Fruit fly (Drosophila melanogaster): ENCODE measurements around the gene CG17855.
A peak's percentile ranks its signal among the peaks of the same experiment; 100 is the strongest.

Gene CG17855

dm6 chr2L:9510429-9510828, 29.9 kb upstream of the CG17855 start:
- no peak for TF ChIP-seq Pif1A (GFP tag; optimal IDR thresholded peaks at IDR 0.05)
- TF ChIP-seq D1 (tag; optimal IDR thresholded peaks at IDR 0.05): no peak
- TF ChIP-seq CG32121 (GFP tag; IDR thresholded peaks at IDR 0.05): no peak
- no peak for TF ChIP-seq CG10348 (GFP tag; IDR thresholded peaks at IDR 0.05)
- no peak for TF ChIP-seq CG12605 (GFP tag; IDR thresholded peaks at IDR 0.05)
- TF ChIP-seq CG8301 (tag; optimal IDR thresholded peaks at IDR 0.05): no peak
- no peak for TF ChIP-seq Snoo (tag; optimal IDR thresholded peaks at IDR 0.05)
- no peak for TF ChIP-seq EcR (GFP tag; optimal IDR thresholded peaks at IDR 0.05)
- TF ChIP-seq CG17806 (tag; optimal IDR thresholded peaks at IDR 0.05): no peak
- TF ChIP-seq gl (tag; optimal IDR thresholded peaks at IDR 0.05): no peak
- TF ChIP-seq CG9948 (tag; optimal IDR thresholded peaks at IDR 0.05): no peak
- TF ChIP-seq CG14655 (GFP tag; optimal IDR thresholded peaks at IDR 0.05): no peak
- no peak for TF ChIP-seq CG15710 (tag; optimal IDR thresholded peaks at IDR 0.05)
- TF ChIP-seq CG8159 (tag; optimal IDR thresholded peaks at IDR 0.05): no peak
- TF ChIP-seq fd96Ca (GFP tag; IDR thresholded peaks at IDR 0.05): no peak
- TF ChIP-seq CG4496 (GFP tag; IDR thresholded peaks at IDR 0.05): no peak
- TF ChIP-seq rn (GFP tag; IDR thresholded peaks at IDR 0.05): no peak
- no peak for TF ChIP-seq Ets98B (GFP tag; IDR thresholded peaks at IDR 0.05)
- TF ChIP-seq CG13204 (GFP tag; optimal IDR thresholded peaks at IDR 0.05): no peak
- no peak for TF ChIP-seq CG34367 (tag; optimal IDR thresholded peaks at IDR 0.05)

- TF ChIP-seq EcR (GFP tag; optimal IDR thresholded peaks at IDR 0.05) (peak; percentile 45), Ets98B (GFP tag; IDR thresholded peaks at IDR 0.05) (no peak), D1 (tag; optimal IDR thresholded peaks at IDR 0.05) (no peak), CG13204 (GFP tag; optimal IDR thresholded peaks at IDR 0.05) (peak; percentile 25), rn (GFP tag; IDR thresholded peaks at IDR 0.05) (no peak)
These were observed 27.7 kb upstream of the CG17855 start for dm6 chr2L:9512401-9513198.

- TF ChIP-seq CG32121 (GFP tag; IDR thresholded peaks at IDR 0.05) (no peak), fd96Ca (GFP tag; IDR thresholded peaks at IDR 0.05) (no peak), Pif1B (GFP tag; optimal IDR thresholded peaks at IDR 0.05) (no peak), gl (tag; optimal IDR thresholded peaks at IDR 0.05) (no peak), CG12605 (GFP tag; IDR thresholded peaks at IDR 0.05) (no peak), CG9948 (tag; optimal IDR thresholded peaks at IDR 0.05) (no peak), Snoo (tag; optimal IDR thresholded peaks at IDR 0.05) (no peak), CG8301 (tag; optimal IDR thresholded peaks at IDR 0.05) (no peak), CG17806 (tag; optimal IDR thresholded peaks at IDR 0.05) (no peak), CG34367 (tag; optimal IDR thresholded peaks at IDR 0.05) (no peak)
These were observed 26.6 kb upstream of the CG17855 start for dm6 chr2L:9513771-9514170.

- peak; percentile 85 for TF ChIP-seq CG9948 (tag; optimal IDR thresholded peaks at IDR 0.05)
- TF ChIP-seq Ets98B (GFP tag; IDR thresholded peaks at IDR 0.05): peak; percentile 96
- peak; percentile 89 for TF ChIP-seq CG8301 (tag; optimal IDR thresholded peaks at IDR 0.05)
- TF ChIP-seq CG10348 (GFP tag; IDR thresholded peaks at IDR 0.05): peak; percentile 52; the same call in 1 of the 2 replicates
- peak; percentile 98 for TF ChIP-seq EcR (GFP tag; optimal IDR thresholded peaks at IDR 0.05)
- TF ChIP-seq CG34367 (tag; optimal IDR thresholded peaks at IDR 0.05): peak; percentile 90
- peak; percentile 76 for TF ChIP-seq Pif1B (GFP tag; optimal IDR thresholded peaks at IDR 0.05)
- TF ChIP-seq CG4496 (GFP tag; IDR thresholded peaks at IDR 0.05): peak; percentile 96
- peak; percentile 81; the same call in 2 of the 3 replicates for TF ChIP-seq fd96Ca (GFP tag; IDR thresholded peaks at IDR 0.05)
- TF ChIP-seq CG32121 (GFP tag; IDR thresholded peaks at IDR 0.05): peak; percentile 95
- TF ChIP-seq CG12605 (GFP tag; IDR thresholded peaks at IDR 0.05): peak; percentile 94
- peak; percentile 90 for TF ChIP-seq Pif1A (GFP tag; optimal IDR thresholded peaks at IDR 0.05)
- TF ChIP-seq D1 (tag; optimal IDR thresholded peaks at IDR 0.05): peak; percentile 78
- TF ChIP-seq CG15710 (tag; optimal IDR thresholded peaks at IDR 0.05): peak; percentile 93
- peak; percentile 23 for TF ChIP-seq CG13204 (GFP tag; optimal IDR thresholded peaks at IDR 0.05)
- peak; percentile 92 for TF ChIP-seq CG8159 (tag; optimal IDR thresholded peaks at IDR 0.05)
- peak; percentile 88 for TF ChIP-seq rn (GFP tag; IDR thresholded peaks at IDR 0.05)
- peak; percentile 92 for TF ChIP-seq CG17806 (tag; optimal IDR thresholded peaks at IDR 0.05)
- peak; percentile 87 for TF ChIP-seq CG14655 (GFP tag; optimal IDR thresholded peaks at IDR 0.05)
- peak; percentile 90 for TF ChIP-seq Snoo (tag; optimal IDR thresholded peaks at IDR 0.05)
- peak; percentile 74 for TF ChIP-seq gl (tag; optimal IDR thresholded peaks at IDR 0.05)
These were observed 19.1 kb upstream of the CG17855 start, which contains the start of gene Oatp30B for dm6 chr2L:9520886-9521868. Gene Oatp30B (plus strand): TSS chr2L:9521210.

- TF ChIP-seq EcR (GFP tag; optimal IDR thresholded peaks at IDR 0.05) (peak; percentile 21), CG15710 (tag; optimal IDR thresholded peaks at IDR 0.05) (no peak), Snoo (tag; optimal IDR thresholded peaks at IDR 0.05) (no peak)
These were observed 17.6 kb upstream of the CG17855 start for dm6 chr2L:9522766-9523174.
